Fruit fly (Drosophila melanogaster) whole organism, embryonic: ENCODE results near the gene CG13670.

Experiments used
- C15 ChIP-seq: fragments of 200-800 bp; sonication (Bioruptor generic); IDR thresholded peaks from 3 replicates; pipeline ENCODE4 v1.3.6; 2022; ENCODE audit warnings: missing biosample characterization, missing genetic modification characterization
- CG10543 ChIP-seq: fragments of 200-800 bp; sonication (Bioruptor generic); optimal IDR thresholded peaks from 3 replicates; lab custom pipeline; 2017; ENCODE audit warnings: missing biosample characterization, mild to moderate bottlenecking, missing genetic modification characterization, moderate library complexity
- CG11085 ChIP-seq: fragments of 200-800 bp; sonication (Bioruptor generic); IDR thresholded peaks from 2 replicates; pipeline ENCODE4 v1.3.6; 2022; ENCODE audit warnings: missing biosample characterization, missing genetic modification characterization
- CG13123 ChIP-seq: fragments of 200-800 bp; sonication (Bioruptor generic); optimal IDR thresholded peaks from 2 replicates; lab custom pipeline; 2016; ENCODE audit warnings: missing biosample characterization, missing genetic modification characterization
- CG14965 ChIP-seq: fragments of 200-800 bp; sonication (Bioruptor generic); optimal IDR thresholded peaks from 2 replicates; lab custom pipeline; 2016; ENCODE audit warnings: missing biosample characterization, missing genetic modification characterization, borderline replicate concordance
- CG17385 ChIP-seq: fragments of 200-800 bp; sonication (Bioruptor generic); optimal IDR thresholded peaks from 3 replicates; lab custom pipeline; 2018; ENCODE audit warnings: missing biosample characterization, mild to moderate bottlenecking, missing genetic modification characterization
- CG18011 ChIP-seq: fragments of 200-800 bp; sonication (Bioruptor generic); optimal IDR thresholded peaks from 2 replicates; lab custom pipeline; 2017; ENCODE audit warnings: missing biosample characterization, missing genetic modification characterization, mild to moderate bottlenecking, moderate library complexity, missing genotype
- CG18262 ChIP-seq: fragments of 200-800 bp; optimal IDR thresholded peaks from 3 replicates; lab custom pipeline; 2019; ENCODE audit warnings: missing biosample characterization, mild to moderate bottlenecking, missing genetic modification characterization, moderate library complexity
- CG2116 ChIP-seq: fragments of 200-800 bp; sonication (Bioruptor generic); optimal IDR thresholded peaks from 3 replicates; lab custom pipeline; 2018; ENCODE audit warnings: missing biosample characterization, mild to moderate bottlenecking, missing genetic modification characterization
- CG2120 ChIP-seq: fragments of 200-800 bp; sonication (Bioruptor generic); optimal IDR thresholded peaks from 3 replicates; lab custom pipeline; 2016; ENCODE audit warnings: missing biosample characterization, missing genetic modification characterization
- CG2712 ChIP-seq: fragments of 200-800 bp; optimal IDR thresholded peaks from 3 replicates; lab custom pipeline; 2019; ENCODE audit warnings: missing biosample characterization, mild to moderate bottlenecking, missing genetic modification characterization, moderate library complexity
- CG33213 ChIP-seq: fragments of 200-800 bp; sonication (Bioruptor generic); optimal IDR thresholded peaks from 3 replicates; lab custom pipeline; 2016; ENCODE audit warnings: missing biosample characterization, missing genetic modification characterization
- CG3838 ChIP-seq: fragments of 200-800 bp; sonication (Bioruptor generic); optimal IDR thresholded peaks from 3 replicates; lab custom pipeline; 2016; ENCODE audit warnings: missing biosample characterization, missing genetic modification characterization
- CG4404 ChIP-seq: fragments of 200-800 bp; sonication (Bioruptor generic); IDR thresholded peaks from 2 replicates; pipeline ENCODE4 v1.3.6; 2022; ENCODE audit warnings: missing biosample characterization, missing genetic modification characterization
- CG4707 ChIP-seq: fragments of 200-800 bp; sonication (Bioruptor generic); optimal IDR thresholded peaks from 2 replicates; lab custom pipeline; 2018; ENCODE audit warnings: missing biosample characterization, mild to moderate bottlenecking, missing genetic modification characterization, moderate library complexity
- CG6689 ChIP-seq: fragments of 200-800 bp; sonication (Bioruptor generic); IDR thresholded peaks from 2 replicates; pipeline ENCODE4 v1.3.6; 2022; ENCODE audit warnings: missing biosample characterization, missing genetic modification characterization
- CG6813 ChIP-seq: fragments of 200-800 bp; sonication (Bioruptor generic); optimal IDR thresholded peaks from 2 replicates; lab custom pipeline; 2017; ENCODE audit warnings: missing biosample characterization, missing genetic modification characterization, mild to moderate bottlenecking, moderate library complexity, missing genetic modification reagents
- CG8281 ChIP-seq: fragments of 200-800 bp; sonication (Bioruptor generic); optimal IDR thresholded peaks from 2 replicates; lab custom pipeline; 2018; ENCODE audit warnings: missing biosample characterization, mild to moderate bottlenecking, missing genetic modification characterization, moderate library complexity
- CG8478 ChIP-seq: fragments of >200 bp; optimal IDR thresholded peaks from 2 replicates; lab custom pipeline; 2018
- CG8765 ChIP-seq: fragments of 200-800 bp; sonication (Bioruptor generic); IDR thresholded peaks from 2 replicates; pipeline ENCODE4 v1.3.6; 2022; ENCODE audit warnings: missing biosample characterization, missing genetic modification characterization
- Hmx ChIP-seq: fragments of 200-800 bp; sonication (Bioruptor generic); optimal IDR thresholded peaks from 2 replicates; lab custom pipeline; 2016; ENCODE audit warnings: missing biosample characterization, missing genetic modification characterization
- Hr3 ChIP-seq: fragments of 200-800 bp; sonication (Bioruptor generic); optimal IDR thresholded peaks from 3 replicates; lab custom pipeline; 2016; ENCODE audit warnings: missing biosample characterization, missing genetic modification characterization
- MESR4 ChIP-seq: fragments of 200-800 bp; sonication (Bioruptor generic); optimal IDR thresholded peaks from 2 replicates; lab custom pipeline; 2018; ENCODE audit warnings: missing biosample characterization, mild to moderate bottlenecking, missing genetic modification characterization, moderate library complexity
- Opbp ChIP-seq: fragments of 200-800 bp; sonication (Bioruptor generic); IDR thresholded peaks from 3 replicates; pipeline ENCODE4 v1.3.6; 2022; ENCODE audit warnings: missing biosample characterization, missing genetic modification characterization; ENCODE audit not compliant: partially characterized antibody
- Sin3A ChIP-seq: fragments of >200 bp; optimal IDR thresholded peaks from 2 replicates; lab custom pipeline; 2018
- TFAM ChIP-seq: fragments of 200-800 bp; sonication (Bioruptor generic); optimal IDR thresholded peaks from 2 replicates; lab custom pipeline; 2017; ENCODE audit warnings: missing biosample characterization, missing genetic modification characterization, inconsistent platforms
- bowl ChIP-seq: fragments of 200-800 bp; sonication (Bioruptor generic); IDR thresholded peaks from 2 replicates; pipeline ENCODE4 v1.3.6; 2022; ENCODE audit warnings: missing biosample characterization, missing genetic modification characterization
- bsh ChIP-seq, 2 experiments: fragments of 200-800 bp; sonication (Bioruptor generic); optimal IDR thresholded peaks; 2 replicates each; lab custom pipeline; 2017 to 2018; ENCODE audit warnings: mild to moderate bottlenecking in 2 of 2, missing biosample characterization in 2 of 2, missing genetic modification characterization in 2 of 2, moderate library complexity in 1 of 2
- caup ChIP-seq: fragments of 200-800 bp; sonication (Bioruptor generic); optimal IDR thresholded peaks from 3 replicates; lab custom pipeline; 2017; ENCODE audit warnings: missing biosample characterization, mild to moderate bottlenecking, missing genetic modification characterization, moderate library complexity; ENCODE audit not compliant: severe bottlenecking
- cg ChIP-seq: fragments of 200-800 bp; sonication (Bioruptor generic); optimal IDR thresholded peaks from 3 replicates; lab custom pipeline; 2019; ENCODE audit warnings: missing biosample characterization, mild to moderate bottlenecking, missing genetic modification characterization, moderate library complexity
- da ChIP-seq: fragments of 200-800 bp; sonication (Bioruptor generic); optimal IDR thresholded peaks from 2 replicates; lab custom pipeline; 2016; ENCODE audit warnings: missing biosample characterization, missing genetic modification characterization
- dysf ChIP-seq: fragments of 200-800 bp; sonication (Bioruptor generic); IDR thresholded peaks from 3 replicates; pipeline ENCODE4 v1.3.6; 2022; ENCODE audit warnings: missing biosample characterization, missing genetic modification characterization
- emc ChIP-seq: fragments of 200-800 bp; sonication (Bioruptor generic); optimal IDR thresholded peaks from 2 replicates; lab custom pipeline; 2016; ENCODE audit warnings: missing biosample characterization, missing genetic modification characterization
- fd3F ChIP-seq: fragments of 200-800 bp; sonication (Bioruptor generic); optimal IDR thresholded peaks from 2 replicates; lab custom pipeline; 2018; ENCODE audit warnings: missing biosample characterization, mild to moderate bottlenecking, missing genetic modification characterization, moderate library complexity
- fru ChIP-seq: fragments of >200 bp; optimal IDR thresholded peaks from 2 replicates; lab custom pipeline; 2017
- gfzf ChIP-seq: fragments of 200-800 bp; sonication (Bioruptor generic); optimal IDR thresholded peaks from 2 replicates; lab custom pipeline; 2016; ENCODE audit warnings: missing biosample characterization, mild to moderate bottlenecking, missing genetic modification characterization, moderate library complexity
- insv ChIP-seq, 2 experiments: fragments of 200-800 bp; sonication (Bioruptor generic); optimal IDR thresholded peaks; 3 replicates each; lab custom pipeline; 2016 to 2018; ENCODE audit warnings: missing biosample characterization in 2 of 2, missing genetic modification characterization in 2 of 2
- mirr ChIP-seq: fragments of 200-800 bp; sonication (Bioruptor generic); optimal IDR thresholded peaks from 3 replicates; lab custom pipeline; 2018; ENCODE audit warnings: missing biosample characterization, mild to moderate bottlenecking, missing genetic modification characterization
- otp ChIP-seq: fragments of 200-800 bp; sonication (Bioruptor generic); IDR thresholded peaks from 3 replicates; pipeline ENCODE4, ENCODE4 v1.3.6; 2022; ENCODE audit warnings: missing biosample characterization, missing genetic modification characterization
- run ChIP-seq: fragments of 200-800 bp; sonication (Bioruptor generic); optimal IDR thresholded peaks from 3 replicates; lab custom pipeline; 2018; ENCODE audit warnings: missing biosample characterization, mild to moderate bottlenecking, missing genetic modification characterization
- salm ChIP-seq: fragments of 200-800 bp; sonication (Bioruptor generic); optimal IDR thresholded peaks from 2 replicates; lab custom pipeline; 2018; ENCODE audit warnings: missing biosample characterization, mild to moderate bottlenecking, missing genetic modification characterization
- sob ChIP-seq: fragments of 200-800 bp; sonication (Bioruptor generic); IDR thresholded peaks from 2 replicates; pipeline ENCODE4 v1.3.6; 2022; ENCODE audit warnings: missing biosample characterization, missing genetic modification characterization
- sr ChIP-seq: fragments of 200-800 bp; sonication (Bioruptor generic); IDR thresholded peaks from 3 replicates; pipeline ENCODE4 v1.3.6; 2022; ENCODE audit warnings: missing biosample characterization, missing genetic modification characterization
- ssp ChIP-seq: fragments of 200-800 bp; sonication (Bioruptor generic); IDR thresholded peaks from 2 replicates; pipeline ENCODE4 v1.3.6; 2022; ENCODE audit warnings: missing biosample characterization, missing genetic modification characterization
- sug ChIP-seq: fragments of 200-800 bp; optimal IDR thresholded peaks from 2 replicates; lab custom pipeline; 2019; ENCODE audit warnings: missing biosample characterization, mild to moderate bottlenecking, missing genetic modification characterization, moderate library complexity
- tap ChIP-seq: fragments of 200-800 bp; optimal IDR thresholded peaks from 3 replicates; lab custom pipeline; 2019; ENCODE audit warnings: missing biosample characterization, mild to moderate bottlenecking, missing genetic modification characterization, moderate library complexity
- unc-4 ChIP-seq: fragments of 200-800 bp; sonication (Bioruptor generic); IDR thresholded peaks from 2 replicates; pipeline ENCODE4 v1.3.6; 2022; ENCODE audit warnings: missing biosample characterization, missing genetic modification characterization; ENCODE audit not compliant: partially characterized antibody
- vnd ChIP-seq: fragments of 200-800 bp; sonication (Bioruptor generic); IDR thresholded peaks from 3 replicates; pipeline ENCODE4 v1.3.6; 2022; ENCODE audit warnings: missing biosample characterization, missing genetic modification characterization; ENCODE audit not compliant: partially characterized antibody
- zen ChIP-seq: fragments of 200-800 bp; sonication (Bioruptor generic); optimal IDR thresholded peaks from 3 replicates; lab custom pipeline; 2018; ENCODE audit warnings: missing biosample characterization, mild to moderate bottlenecking, missing genetic modification characterization, moderate library complexity

The CG13670 gene

dm6 chr3L:8340264-8341095 is 19.9 kb downstream of the CG13670 start, which contains the start of the genes Prim1 and CG7083 (continued):
- peak; percentile 67 for TF ChIP-seq CG2116
- TF ChIP-seq MESR4 (GFP tag; lab: Kevin White, UChicago) = peak; percentile 54
- peak; percentile 76 for TF ChIP-seq CG10543
- peak; percentile 37; the same call in 1 of the 2 replicates for TF ChIP-seq CG6689 (GFP tag; lab: Robert Waterston, UW)
- TF ChIP-seq TFAM (GFP tag; lab: Kevin White, UChicago) = no peak
- TF ChIP-seq da (GFP tag; lab: Kevin White, UChicago) = peak; percentile 43
- peak; percentile 17 for TF ChIP-seq gfzf (GFP tag; lab: Kevin White, UChicago)
- TF ChIP-seq CG17385 (GFP tag; lab: Kevin White, UChicago) = peak; percentile 60
- TF ChIP-seq CG11085 (GFP tag; lab: Robert Waterston, UW) = no peak
- TF ChIP-seq fru (lab: Kevin White, UChicago) = no peak
- 0 out of 3 replicates have a peak, but pooled peaks have one; percentile 9 for TF ChIP-seq otp
- TF ChIP-seq CG2120 = peak; percentile 78
- no peak for TF ChIP-seq fd3F (GFP tag; lab: Kevin White, UChicago)
- peak; percentile 33; the same call in 1 of the 2 replicates for TF ChIP-seq unc-4
- TF ChIP-seq CG4404 (GFP tag; lab: Robert Waterston, UW) = no peak
- no peak for TF ChIP-seq vnd
- TF ChIP-seq Opbp (GFP tag; lab: Robert Waterston, UW) = no peak
- TF ChIP-seq CG2712 = peak; percentile 55
- TF ChIP-seq CG8281 (tag; lab: Kevin White, UChicago) = no peak
- no peak for TF ChIP-seq CG8765
- no peak for TF ChIP-seq bowl (GFP tag; lab: Robert Waterston, UW)
- TF ChIP-seq emc (GFP tag; lab: Kevin White, UChicago) = peak; percentile 6
- no peak for TF ChIP-seq CG8478
- TF ChIP-seq caup (GFP tag; lab: Kevin White, UChicago) = peak; percentile 55
- peak; percentile 32 for TF ChIP-seq CG33213
- peak; percentile 20 for TF ChIP-seq salm
- TF ChIP-seq mirr (GFP tag; lab: Kevin White, UChicago) = peak; percentile 32
- TF ChIP-seq CG18262 (tag; lab: Kevin White, UChicago) = peak; percentile 47
- TF ChIP-seq dysf (GFP tag; lab: Robert Waterston, UW) = no peak
- TF ChIP-seq ssp = no peak
- peak; percentile 11 for TF ChIP-seq tap (tag; lab: Kevin White, UChicago)
- peak in 1 of 2 experiments; percentile 54 for TF ChIP-seq bsh (GFP tag; optimal IDR thresholded peaks at IDR 0.05; lab: Kevin White, UChicago)
- TF ChIP-seq cg (GFP tag; lab: Kevin White, UChicago) = no peak
- no peak for TF ChIP-seq C15 (GFP tag; lab: Robert Waterston, UW)
- TF ChIP-seq CG3838 (GFP tag; lab: Kevin White, UChicago) = no peak
- TF ChIP-seq CG4707 (GFP tag; lab: Kevin White, UChicago) = no peak
- TF ChIP-seq CG18011 (GFP tag; lab: Kevin White, UChicago) = peak; percentile 56
- TF ChIP-seq CG6813 (GFP tag; lab: Kevin White, UChicago) = peak; percentile 26
- TF ChIP-seq Hr3 = peak; percentile 49
- no peak for TF ChIP-seq run
- peak; percentile 39 for TF ChIP-seq CG13123 (GFP tag; lab: Kevin White, UChicago)
- peak; percentile 67 for TF ChIP-seq sug
- TF ChIP-seq sr (GFP tag; lab: Robert Waterston, UW) = no peak
- peak; percentile 63 for TF ChIP-seq zen (tag; lab: Kevin White, UChicago)
- no peak for TF ChIP-seq CG14965 (GFP tag; lab: Kevin White, UChicago)
- TF ChIP-seq insv (GFP tag; optimal IDR thresholded peaks at IDR 0.05; lab: Kevin White, UChicago) = peak in 1 of 2 experiments; percentile 55
- TF ChIP-seq sob (GFP tag; lab: Robert Waterston, UW) = 0 out of 2 replicates have a peak, but pooled peaks have one; percentile 42
- no peak for TF ChIP-seq Hmx (GFP tag; lab: Kevin White, UChicago)
- TF ChIP-seq Sin3A (lab: Kevin White, UChicago) = peak; percentile 78
